Worm (Caenorhabditis elegans): Measurements from ENCODE around the gene T11G6.3.

DNA sequence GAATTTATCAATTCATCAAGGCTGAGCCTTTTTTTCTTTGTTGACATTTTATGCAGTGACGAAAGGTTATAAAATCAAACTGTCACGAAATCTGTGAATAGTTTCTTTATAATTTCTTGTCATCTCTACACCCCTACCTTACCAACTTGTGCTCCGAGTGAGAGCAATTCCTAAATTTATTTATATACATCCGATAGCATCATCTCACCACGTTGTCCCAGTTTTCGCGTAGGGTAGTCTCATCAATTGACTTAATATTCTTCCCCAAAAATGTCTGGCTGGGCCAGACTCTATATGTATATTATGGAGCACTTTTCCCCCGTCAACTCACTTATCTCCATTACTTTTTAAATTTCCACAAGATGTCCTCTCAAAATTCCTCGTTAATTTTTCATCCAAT, 29.7 kb downstream of the T11G6.3 start:
- no peak for TF ChIP-seq pag-3 (tag; optimal IDR thresholded peaks at IDR 0.05; ENCODE audit: borderline replicate concordance)
- no peak for TF ChIP-seq tbx-2 (tag; optimal IDR thresholded peaks at IDR 0.05)
- TF ChIP-seq pha-4 (tag; optimal IDR thresholded peaks at IDR 0.05): no peak
- no peak for TF ChIP-seq elt-2 (tag; optimal IDR thresholded peaks at IDR 0.05)
- TF ChIP-seq hlh-6 (tag; optimal IDR thresholded peaks at IDR 0.05): no peak
- TF ChIP-seq syd-9 (tag; optimal IDR thresholded peaks at IDR 0.05): no peak
- no peak for TF ChIP-seq ceh-31 (tag; optimal IDR thresholded peaks at IDR 0.05)
- no peak for TF ChIP-seq fkh-10 (GFP tag; optimal IDR thresholded peaks at IDR 0.05)
- TF ChIP-seq hlh-30 (tag; optimal IDR thresholded peaks at IDR 0.05; ENCODE audit: insufficient read depth): no peak
- TF ChIP-seq nhr-11 (tag; optimal IDR thresholded peaks at IDR 0.05): no peak
- no peak for TF ChIP-seq ets-4 (tag; optimal IDR thresholded peaks at IDR 0.05)
- no peak for TF ChIP-seq mec-3 (tag; optimal IDR thresholded peaks at IDR 0.05; ENCODE audit: borderline replicate concordance)

All from whole organism, late embryonic.